Worm (Caenorhabditis elegans): Measurements from ENCODE around the gene R12B2.2.

- no peak for TF ChIP-seq W03F9.2 (tag; optimal IDR thresholded peaks at IDR 0.05)
- no peak for TF ChIP-seq him-1 (tag; optimal IDR thresholded peaks at IDR 0.05)
Observed at ce11 chrIII:5843662-5844061, 36.8 kb downstream of the R12B2.2 start.

Data from whole organism, L4/young adult.